Worm (Caenorhabditis elegans) whole organism, L2 larva: ENCODE results near the gene srxa-10.

Experiments used
- egl-27 ChIP-seq: sonication (generic microtip); optimal IDR thresholded peaks from 3 replicates; lab custom pipeline; 2017; ENCODE audit warnings: missing biosample characterization, missing genetic modification reagents, missing genetic modification characterization
- elt-1 ChIP-seq: fragments of 150-350 bp; optimal IDR thresholded peaks from 2 replicates; lab custom pipeline; 2014; ENCODE audit warnings: missing biosample characterization, missing genetic modification characterization
- nhr-11 ChIP-seq: fragments of 150-350 bp; optimal IDR thresholded peaks from 2 replicates; lab custom pipeline; 2014; ENCODE audit warnings: missing biosample characterization, missing genetic modification characterization
- skn-1 ChIP-seq: sonication (generic microtip); optimal IDR thresholded peaks from 2 replicates; lab custom pipeline; 2017; ENCODE audit warnings: missing biosample characterization, missing genetic modification characterization
- unc-55 ChIP-seq: fragments of 150-350 bp; sonication (generic microtip); optimal IDR thresholded peaks from 3 replicates; lab custom pipeline; 2014; ENCODE audit warnings: missing biosample characterization, missing genetic modification reagents, missing genetic modification characterization

DNA sequence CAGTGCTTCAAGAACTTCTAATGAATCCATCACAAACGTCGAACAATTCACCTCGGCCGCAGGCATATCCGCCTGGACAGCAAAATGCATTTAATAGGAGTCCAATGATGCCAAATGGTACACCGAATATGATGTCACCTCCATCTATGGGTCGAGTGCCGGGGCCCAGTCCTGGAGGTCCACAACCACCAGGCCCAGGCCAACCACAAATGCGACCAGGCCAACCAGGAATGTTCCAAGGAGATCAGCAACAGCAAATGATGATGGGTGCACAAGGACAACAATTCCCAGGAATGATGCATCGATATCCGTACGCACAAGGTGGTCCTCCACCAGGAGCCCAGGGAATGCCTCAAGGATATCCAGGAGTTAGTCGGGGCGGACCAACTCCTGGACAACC lies 29.3 kb downstream of the srxa-10 start:
- TF ChIP-seq skn-1: no peak
- TF ChIP-seq unc-55: no peak
- TF ChIP-seq egl-27: no peak
- TF ChIP-seq elt-1: no peak
- no peak for TF ChIP-seq nhr-11 (tag; lab: Kevin White, UChicago)
